Fruit fly (Drosophila melanogaster): Measurements from ENCODE around the gene RnpS1.

Gene RnpS1

DNA sequence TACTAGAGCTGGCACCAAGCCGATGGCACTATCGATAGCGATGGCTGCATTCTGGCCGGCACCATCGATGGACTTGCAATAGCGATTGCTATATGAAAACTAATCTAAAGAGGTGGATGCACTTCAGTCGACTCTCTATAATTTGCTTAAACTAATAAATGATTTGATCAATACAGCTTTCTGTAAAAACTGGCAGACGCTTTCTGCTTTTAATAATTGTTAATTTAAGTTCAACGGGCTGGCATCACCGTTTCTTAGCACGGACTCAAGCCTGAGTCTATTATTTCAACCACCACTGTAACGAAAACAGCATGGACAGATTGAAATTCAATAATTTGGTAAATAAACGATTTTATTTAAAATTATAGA is 38.8 kb upstream of the RnpS1 start, which contains the start of the genes Ras85D and Rlb1 (continued):
- TF ChIP-seq dysf (GFP tag; IDR thresholded peaks at IDR 0.05) (no peak), CG30020 (tag; optimal IDR thresholded peaks at IDR 0.05) (peak; percentile 62), HHEX (GFP tag; optimal IDR thresholded peaks at IDR 0.05) (peak; percentile 60), CG2678 (tag; optimal IDR thresholded peaks at IDR 0.05) (no peak), CG10321 (GFP tag; IDR thresholded peaks at IDR 0.05) (no peak), CG5180 (GFP tag; optimal IDR thresholded peaks at IDR 0.05) (no peak), chm (GFP tag; IDR thresholded peaks at IDR 0.05) (no peak), Kr (GFP tag; optimal IDR thresholded peaks at IDR 0.05) (no peak), Max (GFP tag; optimal IDR thresholded peaks at IDR 0.05) (peak; percentile 89), CG16813 (GFP tag; IDR thresholded peaks at IDR 0.05; ENCODE audit: partially characterized antibody) (no peak), hbn (GFP tag; IDR thresholded peaks at IDR 0.05; ENCODE audit: partially characterized antibody) (no peak), CG6254 (GFP tag; optimal IDR thresholded peaks at IDR 0.05) (no peak), Vsx1 (GFP tag; optimal IDR thresholded peaks at IDR 0.05) (no peak), C15 (GFP tag; IDR thresholded peaks at IDR 0.05) (no peak), Sin3A (optimal IDR thresholded peaks at IDR 0.05) (peak; percentile 98), vvl (GFP tag; IDR thresholded peaks at IDR 0.05) (no peak), YL-1 (GFP tag; optimal IDR thresholded peaks at IDR 0.05) (peak; percentile 81), CG2875 (GFP tag; optimal IDR thresholded peaks at IDR 0.05) (peak; percentile 4), danr (GFP tag; IDR thresholded peaks at IDR 0.05) (no peak), CG32772 (GFP tag; IDR thresholded peaks at IDR 0.05) (no peak), CG14667 (GFP tag; IDR thresholded peaks at IDR 0.05) (no peak), CG13775 (GFP tag; optimal IDR thresholded peaks at IDR 0.05) (peak; percentile 80), gsb-n (tag; optimal IDR thresholded peaks at IDR 0.05) (no peak), Opbp (GFP tag; IDR thresholded peaks at IDR 0.05; ENCODE audit: partially characterized antibody) (no peak), Rx (GFP tag; IDR thresholded peaks at IDR 0.05) (no peak), CG5953 (GFP tag; IDR thresholded peaks at IDR 0.05) (no peak), sqz (GFP tag; optimal IDR thresholded peaks at IDR 0.05) (no peak), ssp (GFP tag; IDR thresholded peaks at IDR 0.05) (no peak), org-1 (GFP tag; optimal IDR thresholded peaks at IDR 0.05) (no peak), CG7357 (GFP tag; IDR thresholded peaks at IDR 0.05) (0 out of 3 replicates have a peak, but pooled peaks have one; percentile 26), zfh2 (GFP tag; optimal IDR thresholded peaks at IDR 0.05) (peak; percentile 91), CG2889 (GFP tag; IDR thresholded peaks at IDR 0.05) (no peak), Asciz (GFP tag; optimal IDR thresholded peaks at IDR 0.05) (no peak), Gug (GFP tag; IDR thresholded peaks at IDR 0.05) (peak; percentile 78; the same call in 3 of the 4 replicates), sug (tag; optimal IDR thresholded peaks at IDR 0.05) (peak; percentile 84), CG33557 (GFP tag; optimal IDR thresholded peaks at IDR 0.05) (peak; percentile 40), CTCF (GFP tag; optimal IDR thresholded peaks at IDR 0.05) (peak; percentile 7), dm (GFP tag; optimal IDR thresholded peaks at IDR 0.05) (peak; percentile 92), CG6854 (GFP tag; optimal IDR thresholded peaks at IDR 0.05) (no peak), Dad (GFP tag; optimal IDR thresholded peaks at IDR 0.05) (peak; percentile 67), ash1 (GFP tag; optimal IDR thresholded peaks at IDR 0.05) (no peak), Hr78 (GFP tag; optimal IDR thresholded peaks at IDR 0.05) (no peak), CG2199 (GFP tag; IDR thresholded peaks at IDR 0.05) (no peak), grn (GFP tag; optimal IDR thresholded peaks at IDR 0.05) (peak; percentile 63), CG4424 (GFP tag; optimal IDR thresholded peaks at IDR 0.05) (peak; percentile 60), CG4282 (GFP tag; optimal IDR thresholded peaks at IDR 0.05) (peak; percentile 68), CG4820 (GFP tag; optimal IDR thresholded peaks at IDR 0.05) (peak; percentile 61), CG11504 (tag; optimal IDR thresholded peaks at IDR 0.05) (no peak), nmo (GFP tag; optimal IDR thresholded peaks at IDR 0.05) (peak; percentile 84), Hsf (GFP tag; optimal IDR thresholded peaks at IDR 0.05) (peak; percentile 75), cato (GFP tag; optimal IDR thresholded peaks at IDR 0.05; ENCODE audit: borderline replicate concordance) (peak; percentile 25), CG1024 (GFP tag; IDR thresholded peaks at IDR 0.05) (no peak)
